Worm (Caenorhabditis elegans) whole organism, L4/young adult: ENCODE results near the gene dpy-10.

Experiments used
- W03F9.2 ChIP-seq: fragments of 150-350 bp; optimal IDR thresholded peaks from 2 replicates; lab custom pipeline; 2014; ENCODE audit warnings: missing biosample characterization, missing genetic modification characterization
- dao-5 ChIP-seq: sonication (generic microtip); optimal IDR thresholded peaks from 2 replicates; lab custom pipeline; 2016; ENCODE audit warnings: missing genotype, missing genetic modification characterization, moderate library complexity, missing compliant biosample characterization
- him-1 ChIP-seq: sonication (generic microtip); optimal IDR thresholded peaks from 2 replicates; lab custom pipeline; 2016; ENCODE audit warnings: missing genotype, missing genetic modification reagents, missing genetic modification characterization, missing compliant biosample characterization

dpy-10 gene

ce11 chrII:6666598-6666997 lies 45.4 kb downstream of the dpy-10 start, which contains the start of gene T19D12.1:
Gene T19D12.1 (plus strand): TSS chrII:6666898.
- no peak for TF ChIP-seq W03F9.2 (tag; lab: Kevin White, UChicago)
- TF ChIP-seq him-1 (tag; lab: Kevin White, UChicago): no peak
- no peak for TF ChIP-seq dao-5 (tag; lab: Kevin White, UChicago)

- TF ChIP-seq dao-5 (tag; lab: Kevin White, UChicago) (no peak), W03F9.2 (tag; lab: Kevin White, UChicago) (no peak), him-1 (tag; lab: Kevin White, UChicago) (no peak)
These were observed 46.1 kb downstream of the dpy-10 start for ce11 chrII:6665908-6666307.

- TF ChIP-seq him-1 (tag; lab: Kevin White, UChicago) (no peak), W03F9.2 (tag; lab: Kevin White, UChicago) (no peak), dao-5 (tag; lab: Kevin White, UChicago) (no peak)
These were observed 48.2 kb downstream of the dpy-10 start for ce11 chrII:6663799-6664198.

- TF ChIP-seq W03F9.2 (tag; lab: Kevin White, UChicago) (no peak), dao-5 (tag; lab: Kevin White, UChicago) (no peak), him-1 (tag; lab: Kevin White, UChicago) (no peak)
These were observed 50.8 kb downstream of the dpy-10 start, which contains the start of gene T19D12.2 for ce11 chrII:6661211-6661610. Gene T19D12.2 (plus strand): TSS chrII:6661335.
